Worm (Caenorhabditis elegans) whole organism, L4 larva: Measurements from ENCODE around the gene srh-236.
A peak's percentile ranks its signal among the peaks of the same experiment; 100 is the strongest.

Source experiments
- Y75B8A.6 ChIP-seq: fragments of 200-800 bp; sonication (Bioruptor generic); IDR thresholded peaks from 2 replicates; pipeline ENCODE4 v1.3.6; 2022; ENCODE audit warnings: missing genetic modification reagents, missing genetic modification characterization, missing compliant biosample characterization
- ceh-82 ChIP-seq: sonication (generic microtip); optimal IDR thresholded peaks from 2 replicates; lab custom pipeline; 2017; ENCODE audit warnings: missing biosample characterization, missing genetic modification characterization
- dve-1 ChIP-seq: sonication (generic microtip); optimal IDR thresholded peaks from 2 replicates; lab custom pipeline; 2017; ENCODE audit warnings: antibody characterized with exemption, mild to moderate bottlenecking, missing genetic modification characterization, missing compliant biosample characterization; ENCODE audit not compliant: insufficient read depth
- hlh-30 ChIP-seq: sonication (generic microtip); optimal IDR thresholded peaks from 2 replicates; lab custom pipeline; 2017; ENCODE audit warnings: antibody characterized with exemption, mild to moderate bottlenecking, missing genetic modification characterization, missing compliant biosample characterization; ENCODE audit not compliant: insufficient read depth
- nhr-6 ChIP-seq: fragments of 150-350 bp; optimal IDR thresholded peaks from 2 replicates; lab custom pipeline; 2014; ENCODE audit warnings: missing biosample characterization, missing genetic modification characterization
- unc-62 ChIP-seq, 3 experiments: fragments of 150-350 bp in 1 of 3; sonication (generic microtip); optimal IDR thresholded peaks in 2 of 3; peaks in 1 of 3; 1 replicate in 1 of 3; 2 replicates in 2 of 3; lab custom pipeline; 2014 to 2017; ENCODE audit warnings: missing biosample characterization in 3 of 3, missing genetic modification characterization in 3 of 3, missing genetic modification reagents in 3 of 3, missing genotype in 1 of 3

DNA sequence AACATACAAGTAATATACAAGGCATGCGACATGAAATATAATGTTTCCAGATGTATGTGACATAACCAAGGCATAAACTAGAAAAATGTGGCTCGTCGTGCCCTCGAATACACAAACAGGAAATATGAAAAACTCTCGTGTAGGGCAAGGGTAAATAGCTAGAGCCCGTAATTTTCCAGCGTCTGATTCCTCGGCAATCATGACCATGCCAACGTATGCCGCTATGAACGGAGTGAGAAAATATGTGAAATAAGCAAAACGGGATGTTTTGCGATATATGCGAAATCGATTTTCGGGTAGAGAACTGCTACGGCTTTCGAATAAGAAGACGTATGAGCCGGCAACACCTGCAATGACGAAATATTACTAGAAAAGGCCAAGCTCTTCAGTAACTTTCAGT lies 13.6 kb upstream of the srh-236 start, which contains the start of gene scl-25:
- TF ChIP-seq unc-62 (GFP tag; optimal IDR thresholded peaks at IDR 0.05 in 1 of 2; lab: Kevin White, UChicago) (peak in 1 of 2 experiments; percentile 47), unc-62 (tag; optimal IDR thresholded peaks at IDR 0.05; lab: Kevin White, UChicago) (no peak), Y75B8A.6 (GFP tag; lab: Robert Waterston, UW) (no peak), nhr-6 (tag; lab: Kevin White, UChicago) (no peak), hlh-30 (tag; lab: Kevin White, UChicago) (no peak), dve-1 (tag; lab: Kevin White, UChicago) (no peak), ceh-82 (tag; lab: Kevin White, UChicago) (no peak)
